Fruit fly (Drosophila melanogaster) whole organism, embryonic: Measurements from ENCODE around the gene Tbc1d22.
A peak's percentile ranks its signal among the peaks of the same experiment; 100 is the strongest.

ENCODE experiments used
- ATbp ChIP-seq: fragments of 200-800 bp; sonication (Bioruptor generic); optimal IDR thresholded peaks from 2 replicates; lab custom pipeline; 2017; ENCODE audit warnings: missing biosample characterization, mild to moderate bottlenecking, missing genetic modification characterization, missing genetic modification reagents
- Antp ChIP-seq: fragments of 200-800 bp; sonication (Bioruptor generic); optimal IDR thresholded peaks from 3 replicates; lab custom pipeline; 2016; ENCODE audit warnings: missing biosample characterization, missing genetic modification characterization
- Bteb2 ChIP-seq: fragments of 200-800 bp; sonication (Bioruptor generic); optimal IDR thresholded peaks from 2 replicates; lab custom pipeline; 2016; ENCODE audit warnings: missing biosample characterization, missing genetic modification characterization
- C15 ChIP-seq: fragments of 200-800 bp; sonication (Bioruptor generic); IDR thresholded peaks from 3 replicates; pipeline ENCODE4 v1.3.6; 2022; ENCODE audit warnings: missing biosample characterization, missing genetic modification characterization
- CG10543 ChIP-seq: fragments of 200-800 bp; sonication (Bioruptor generic); optimal IDR thresholded peaks from 3 replicates; lab custom pipeline; 2017; ENCODE audit warnings: missing biosample characterization, mild to moderate bottlenecking, missing genetic modification characterization, moderate library complexity
- CG11093 ChIP-seq: fragments of 200-800 bp; sonication (Bioruptor generic); IDR thresholded peaks from 3 replicates; pipeline ENCODE4 v1.3.6; 2022; ENCODE audit warnings: missing biosample characterization, missing genetic modification characterization
- CG12236 ChIP-seq: fragments of 200-800 bp; sonication (Bioruptor generic); optimal IDR thresholded peaks from 2 replicates; lab custom pipeline; 2016; ENCODE audit warnings: missing biosample characterization, missing genetic modification characterization
- CG1233 ChIP-seq: fragments of 200-800 bp; sonication (Bioruptor generic); optimal IDR thresholded peaks from 4 replicates; lab custom pipeline; 2018; ENCODE audit warnings: missing biosample characterization, mild to moderate bottlenecking, missing genetic modification characterization
- CG14014 ChIP-seq: fragments of 200-800 bp; sonication (Bioruptor generic); IDR thresholded peaks from 2 replicates; pipeline ENCODE4 v1.3.6; 2022; ENCODE audit warnings: missing biosample characterization, missing genetic modification characterization
- CG15011 ChIP-seq: fragments of 200-800 bp; sonication (Bioruptor generic); optimal IDR thresholded peaks from 3 replicates; lab custom pipeline; 2018; ENCODE audit warnings: missing biosample characterization, mild to moderate bottlenecking, missing genetic modification characterization
- CG1602 ChIP-seq: fragments of 200-800 bp; sonication (Bioruptor generic); optimal IDR thresholded peaks from 3 replicates; lab custom pipeline; 2016; ENCODE audit warnings: missing biosample characterization, missing genetic modification characterization
- CG17361 ChIP-seq: fragments of 200-800 bp; sonication (Bioruptor generic); IDR thresholded peaks from 3 replicates; pipeline ENCODE4 v1.3.6; 2022; ENCODE audit warnings: missing biosample characterization, missing genetic modification characterization
- CG17829 ChIP-seq: fragments of 200-800 bp; optimal IDR thresholded peaks from 2 replicates; lab custom pipeline; 2019; ENCODE audit warnings: missing biosample characterization, mild to moderate bottlenecking, missing genetic modification characterization, moderate library complexity
- CG18764 ChIP-seq: fragments of 200-800 bp; sonication (Bioruptor generic); optimal IDR thresholded peaks from 3 replicates; lab custom pipeline; 2016; ENCODE audit warnings: missing biosample characterization, missing genetic modification characterization
- CG2678 ChIP-seq: fragments of 200-800 bp; sonication (Bioruptor generic); optimal IDR thresholded peaks from 3 replicates; lab custom pipeline; 2019; ENCODE audit warnings: missing biosample characterization, mild to moderate bottlenecking, missing genetic modification characterization, moderate library complexity
- CG2875 ChIP-seq: fragments of 200-800 bp; sonication (Bioruptor generic); optimal IDR thresholded peaks from 2 replicates; lab custom pipeline; 2017; ENCODE audit warnings: missing biosample characterization, mild to moderate bottlenecking, missing genetic modification characterization, missing genetic modification reagents
- CG3065 ChIP-seq: fragments of 200-800 bp; sonication (Bioruptor generic); optimal IDR thresholded peaks from 2 replicates; lab custom pipeline; 2016; ENCODE audit warnings: missing biosample characterization, missing genetic modification characterization
- CG31365 ChIP-seq: fragments of 200-800 bp; sonication (Bioruptor generic); optimal IDR thresholded peaks from 2 replicates; lab custom pipeline; 2018; ENCODE audit warnings: missing biosample characterization, mild to moderate bottlenecking, missing genetic modification characterization
- CG32532 ChIP-seq: fragments of 200-800 bp; sonication (Bioruptor generic); IDR thresholded peaks from 2 replicates; pipeline ENCODE4 v1.3.6; 2022; ENCODE audit warnings: missing biosample characterization, missing genetic modification characterization
- CG3407 ChIP-seq: fragments of 200-800 bp; sonication (Bioruptor generic); optimal IDR thresholded peaks from 2 replicates; lab custom pipeline; 2018; ENCODE audit warnings: missing biosample characterization, mild to moderate bottlenecking, missing genetic modification characterization
- CG3995 ChIP-seq: fragments of 200-800 bp; sonication (Bioruptor generic); optimal IDR thresholded peaks from 3 replicates; lab custom pipeline; 2016; ENCODE audit warnings: missing biosample characterization, missing genetic modification characterization
- CG4328 ChIP-seq: fragments of 200-800 bp; sonication (Bioruptor generic); optimal IDR thresholded peaks from 3 replicates; lab custom pipeline; 2017; ENCODE audit warnings: missing biosample characterization, missing genetic modification reagents, missing genetic modification characterization
- CG5180 ChIP-seq: fragments of 200-800 bp; sonication (Bioruptor generic); optimal IDR thresholded peaks from 3 replicates; lab custom pipeline; 2017; ENCODE audit warnings: missing biosample characterization, missing genetic modification characterization, mild to moderate bottlenecking, moderate library complexity, missing genetic modification reagents
- CG6765 ChIP-seq: fragments of 200-800 bp; sonication (Bioruptor generic); optimal IDR thresholded peaks from 3 replicates; lab custom pipeline; 2017; ENCODE audit warnings: missing biosample characterization, mild to moderate bottlenecking, missing genetic modification characterization
- CG8290 ChIP-seq, 3 experiments: fragments of 200-800 bp; sonication (Bioruptor generic); optimal IDR thresholded peaks; 2 replicates each; lab custom pipeline; 2016 to 2019; ENCODE audit warnings: missing biosample characterization in 3 of 3, missing genetic modification characterization in 3 of 3, mild to moderate bottlenecking in 2 of 3, moderate library complexity in 1 of 3
- CG8388 ChIP-seq: fragments of 200-800 bp; sonication (Bioruptor generic); optimal IDR thresholded peaks from 2 replicates; lab custom pipeline; 2019; ENCODE audit warnings: missing biosample characterization, mild to moderate bottlenecking, missing genetic modification characterization, moderate library complexity
- CG9932 ChIP-seq: fragments of 200-800 bp; sonication (Bioruptor generic); IDR thresholded peaks from 2 replicates; pipeline ENCODE4 v1.3.6; 2022; ENCODE audit warnings: missing biosample characterization, missing genetic modification characterization
- Camta ChIP-seq: fragments of 200-800 bp; sonication (Bioruptor generic); optimal IDR thresholded peaks from 2 replicates; lab custom pipeline; 2016; ENCODE audit warnings: missing biosample characterization, missing genetic modification characterization
- Chrac-16 ChIP-seq: fragments of 200-800 bp; sonication (Bioruptor generic); optimal IDR thresholded peaks from 3 replicates; lab custom pipeline; 2016; ENCODE audit warnings: missing biosample characterization, missing genetic modification characterization
- CrebB ChIP-seq: fragments of 200-800 bp; sonication (Bioruptor generic); optimal IDR thresholded peaks from 3 replicates; lab custom pipeline; 2018; ENCODE audit warnings: missing biosample characterization, mild to moderate bottlenecking, missing genetic modification characterization
- Dfd ChIP-seq, 2 experiments: fragments of >200 bp; optimal IDR thresholded peaks; 2 replicates each; lab custom pipeline; 2017; ENCODE audit warnings: missing biosample characterization in 2 of 2, missing genetic modification characterization in 2 of 2
- Ets65A ChIP-seq: fragments of 200-800 bp; sonication (Bioruptor generic); peaks from one replicate; lab custom pipeline; 2016; ENCODE audit warnings: missing biosample characterization, missing genetic modification characterization
- Fer1 ChIP-seq: fragments of 200-800 bp; sonication (Bioruptor generic); optimal IDR thresholded peaks from 2 replicates; lab custom pipeline; 2017; ENCODE audit warnings: missing biosample characterization, mild to moderate bottlenecking, missing genetic modification characterization
- Fer3 ChIP-seq: fragments of 200-800 bp; sonication (Bioruptor generic); optimal IDR thresholded peaks from 2 replicates; lab custom pipeline; 2018; ENCODE audit warnings: missing biosample characterization, mild to moderate bottlenecking, missing genetic modification characterization, moderate library complexity
- Myb ChIP-seq: fragments of 200-800 bp; sonication (Bioruptor generic); optimal IDR thresholded peaks from 2 replicates; lab custom pipeline; 2016; ENCODE audit warnings: missing biosample characterization, missing genetic modification characterization
- Ssrp ChIP-seq: fragments of 200-800 bp; sonication (Bioruptor generic); optimal IDR thresholded peaks from 2 replicates; lab custom pipeline; 2018; ENCODE audit warnings: missing biosample characterization, mild to moderate bottlenecking, missing genetic modification characterization, moderate library complexity
- Xrp1 ChIP-seq: fragments of 200-800 bp; sonication (Bioruptor generic); IDR thresholded peaks from 2 replicates; pipeline ENCODE4 v1.3.6; 2022; ENCODE audit warnings: missing biosample characterization, missing genetic modification characterization
- al ChIP-seq: fragments of 200-800 bp; sonication (Bioruptor generic); IDR thresholded peaks from 2 replicates; pipeline ENCODE4 v1.3.6; 2022; ENCODE audit warnings: missing biosample characterization, missing genetic modification characterization
- bbx ChIP-seq: fragments of 200-800 bp; sonication (Bioruptor generic); IDR thresholded peaks from 2 replicates; pipeline ENCODE4 v1.3.6; 2022; ENCODE audit warnings: missing biosample characterization, missing genetic modification characterization; ENCODE audit not compliant: partially characterized antibody
- cas ChIP-seq: fragments of 200-800 bp; sonication (Bioruptor generic); IDR thresholded peaks from 2 replicates; pipeline ENCODE4 v1.3.6; 2022; ENCODE audit warnings: missing biosample characterization, missing genetic modification characterization
- chinmo ChIP-seq: fragments of 200-800 bp; sonication (Bioruptor generic); IDR thresholded peaks from 4 replicates; pipeline ENCODE4 v1.3.6; 2022; ENCODE audit warnings: missing biosample characterization, missing genetic modification characterization; ENCODE audit not compliant: partially characterized antibody
- danr ChIP-seq: fragments of 200-800 bp; sonication (Bioruptor generic); IDR thresholded peaks from 2 replicates; pipeline ENCODE4 v1.3.6; 2022; ENCODE audit warnings: missing biosample characterization, missing genetic modification characterization
- ems ChIP-seq: fragments of 200-800 bp; sonication (Bioruptor generic); optimal IDR thresholded peaks from 3 replicates; lab custom pipeline; 2016; ENCODE audit warnings: missing biosample characterization, missing genetic modification characterization
- lmd ChIP-seq: fragments of 200-800 bp; sonication (Bioruptor generic); IDR thresholded peaks from 2 replicates; pipeline ENCODE4 v1.3.6; 2022; ENCODE audit warnings: missing biosample characterization, missing genetic modification characterization
- lov ChIP-seq, 2 experiments: fragments of 200-800 bp in 1 of 2; fragments of >200 bp in 1 of 2; sonication (Bioruptor generic) in 1 of 2; IDR thresholded peaks in 1 of 2; optimal IDR thresholded peaks in 1 of 2; 2 replicates in 1 of 2; 3 replicates in 1 of 2; pipeline versions ENCODE4 v1.3.6 to Lab custom; 2017 to 2022; ENCODE audit warnings: missing biosample characterization in 1 of 2, missing genetic modification characterization in 1 of 2
- nau ChIP-seq: fragments of 200-800 bp; sonication (Bioruptor generic); optimal IDR thresholded peaks from 3 replicates; lab custom pipeline; 2017; ENCODE audit warnings: missing biosample characterization, mild to moderate bottlenecking, missing genetic modification characterization, missing genetic modification reagents
- nerfin-1 ChIP-seq: fragments of 200-800 bp; sonication (Bioruptor generic); optimal IDR thresholded peaks from 3 replicates; lab custom pipeline; 2019; ENCODE audit warnings: missing biosample characterization, mild to moderate bottlenecking, missing genetic modification characterization, moderate library complexity
- shn ChIP-seq: fragments of 200-800 bp; sonication (Bioruptor generic); optimal IDR thresholded peaks from 3 replicates; lab custom pipeline; 2016; ENCODE audit warnings: missing biosample characterization, missing genetic modification characterization

Tbc1d22 gene

dm6 chr3R:21151090-21151870 lies 49.3 kb downstream of the Tbc1d22 start (continued):
- TF ChIP-seq Dfd (GFP tag; optimal IDR thresholded peaks at IDR 0.05; lab: Kevin White, UChicago): no peak
- peak; percentile 18 for TF ChIP-seq CG31365 (tag; lab: Kevin White, UChicago)
- TF ChIP-seq CG11093 (GFP tag; lab: Robert Waterston, UW): no peak
- peak; percentile 83 for TF ChIP-seq CG32532 (GFP tag; lab: Robert Waterston, UW)
- TF ChIP-seq ATbp: no peak
- TF ChIP-seq Antp (GFP tag; lab: Kevin White, UChicago): no peak
- TF ChIP-seq CG3065 (GFP tag; lab: Kevin White, UChicago): no peak
- TF ChIP-seq Ssrp (tag; lab: Kevin White, UChicago): peak; percentile 51
- peak; percentile 2 for TF ChIP-seq Myb
- TF ChIP-seq CG3995 (GFP tag; lab: Kevin White, UChicago): no peak
- peak; percentile 44; the same call in 1 of the 2 replicates for TF ChIP-seq lmd (GFP tag; lab: Robert Waterston, UW)
- no peak for TF ChIP-seq CG3407 (GFP tag; lab: Kevin White, UChicago)
- no peak for TF ChIP-seq lov (optimal IDR thresholded peaks at IDR 0.05; lab: Kevin White, UChicago)
- no peak for TF ChIP-seq lov (GFP tag; IDR thresholded peaks at IDR 0.05; lab: Robert Waterston, UW)
- TF ChIP-seq Ets65A (GFP tag; lab: Kevin White, UChicago): no peak
- peak; percentile 86; the same call in 2 of the 4 replicates for TF ChIP-seq chinmo
- TF ChIP-seq CG8388 (GFP tag; lab: Kevin White, UChicago): peak; percentile 45
- TF ChIP-seq CG17829 (tag; lab: Kevin White, UChicago): peak; percentile 46
- TF ChIP-seq CG1602 (GFP tag; lab: Kevin White, UChicago): no peak
- TF ChIP-seq CG14014: peak; percentile 81
- peak; percentile 37 for TF ChIP-seq Camta (GFP tag; lab: Kevin White, UChicago)
- peak; percentile 4 for TF ChIP-seq CrebB (tag; lab: Kevin White, UChicago)
- TF ChIP-seq C15 (GFP tag; lab: Robert Waterston, UW): 0 out of 3 replicates have a peak, but pooled peaks have one; percentile 51
- peak; percentile 39 for TF ChIP-seq CG1233 (GFP tag; lab: Kevin White, UChicago)
- peak; percentile 32 for TF ChIP-seq CG6765 (GFP tag; lab: Kevin White, UChicago)
- peak; percentile 54 for TF ChIP-seq Chrac-16 (GFP tag; lab: Kevin White, UChicago)
- TF ChIP-seq CG15011 (GFP tag; lab: Kevin White, UChicago): no peak
- peak; percentile 72 for TF ChIP-seq CG10543
- TF ChIP-seq CG9932 (GFP tag; lab: Robert Waterston, UW): peak; percentile 74
- TF ChIP-seq CG2678 (tag; lab: Kevin White, UChicago): peak; percentile 80
- peak; percentile 45 for TF ChIP-seq al (GFP tag; lab: Robert Waterston, UW)
- peak; percentile 61 for TF ChIP-seq Fer3 (tag; lab: Kevin White, UChicago)
- no peak for TF ChIP-seq CG5180 (GFP tag; lab: Kevin White, UChicago)
- 0 out of 2 replicates have a peak, but pooled peaks have one; percentile 39 for TF ChIP-seq cas (GFP tag; lab: Robert Waterston, UW)
- TF ChIP-seq CG2875 (GFP tag; lab: Kevin White, UChicago): no peak
- peak; percentile 4 for TF ChIP-seq ems
- TF ChIP-seq CG18764 (GFP tag; lab: Kevin White, UChicago): no peak
- TF ChIP-seq CG4328 (GFP tag; lab: Kevin White, UChicago): no peak
- no peak for TF ChIP-seq bbx (GFP tag; lab: Robert Waterston, UW)
- TF ChIP-seq CG17361 (GFP tag; lab: Robert Waterston, UW): peak; percentile 58; the same call in 2 of the 3 replicates
- TF ChIP-seq CG8290 (GFP tag; optimal IDR thresholded peaks at IDR 0.05; lab: Kevin White, UChicago): no peak
- TF ChIP-seq CG8290 (tag; optimal IDR thresholded peaks at IDR 0.05; lab: Kevin White, UChicago): peak in 1 of 2 experiments; percentile 77
- no peak for TF ChIP-seq danr (GFP tag; lab: Robert Waterston, UW)
- TF ChIP-seq nau: peak; percentile 28
- TF ChIP-seq Xrp1: peak; percentile 56
- peak; percentile 37 for TF ChIP-seq Fer1
- TF ChIP-seq shn (GFP tag; lab: Kevin White, UChicago): no peak
- TF ChIP-seq Bteb2 (GFP tag; lab: Kevin White, UChicago): peak; percentile 45
- peak; percentile 19 for TF ChIP-seq CG12236 (GFP tag; lab: Kevin White, UChicago)
- TF ChIP-seq nerfin-1 (tag; lab: Kevin White, UChicago): peak; percentile 4
